Worm (Caenorhabditis elegans) whole organism, L2 larva: Measurements from ENCODE around the gene F16B12.4.

ENCODE experiments used
- aly-2 ChIP-seq: fragments of 150-350 bp; optimal IDR thresholded peaks from 2 replicates; lab custom pipeline; 2014; ENCODE audit warnings: missing biosample characterization, missing genetic modification characterization
- fos-1 ChIP-seq: fragments of 150-350 bp; optimal IDR thresholded peaks from 2 replicates; lab custom pipeline; 2014; ENCODE audit warnings: missing biosample characterization, missing genetic modification characterization
- nhr-11 ChIP-seq: fragments of 150-350 bp; optimal IDR thresholded peaks from 2 replicates; lab custom pipeline; 2014; ENCODE audit warnings: missing biosample characterization, missing genetic modification characterization
- nhr-12 ChIP-seq: fragments of 150-350 bp; optimal IDR thresholded peaks from 2 replicates; lab custom pipeline; 2014; ENCODE audit warnings: missing biosample characterization, missing genetic modification characterization
- skn-1 ChIP-seq: sonication (generic microtip); optimal IDR thresholded peaks from 2 replicates; lab custom pipeline; 2017; ENCODE audit warnings: missing biosample characterization, missing genetic modification characterization
- sma-9 ChIP-seq, 2 experiments: fragments of 150-350 bp in 1 of 2; sonication (generic microtip) in 1 of 2; optimal IDR thresholded peaks; 2 replicates each; lab custom pipeline; 2014 to 2016; ENCODE audit warnings: missing genetic modification characterization in 2 of 2, mild to moderate bottlenecking in 1 of 2, missing biosample characterization in 1 of 2, missing compliant biosample characterization in 1 of 2, missing genetic modification reagents in 1 of 2, moderate library complexity in 1 of 2
- unc-39 ChIP-seq: fragments of 150-350 bp; optimal IDR thresholded peaks from 2 replicates; lab custom pipeline; 2014; ENCODE audit warnings: missing biosample characterization, missing genetic modification characterization
- ztf-11 ChIP-seq: sonication (generic microtip); optimal IDR thresholded peaks from 2 replicates; lab custom pipeline; 2017; ENCODE audit warnings: missing biosample characterization, missing genetic modification characterization
- ztf-4 ChIP-seq: fragments of 150-350 bp; optimal IDR thresholded peaks from 2 replicates; lab custom pipeline; 2014; ENCODE audit warnings: missing biosample characterization, missing genetic modification characterization

ce11 chrX:14062771-14063170, 35.7 kb downstream of the F16B12.4 start:
- TF ChIP-seq ztf-4 = no peak
- no peak for TF ChIP-seq ztf-11 (tag; lab: Kevin White, UChicago)
- TF ChIP-seq unc-39 (tag; lab: Kevin White, UChicago) = no peak
- TF ChIP-seq fos-1 (tag; lab: Kevin White, UChicago) = no peak
- TF ChIP-seq nhr-12 (tag; lab: Kevin White, UChicago) = no peak
- TF ChIP-seq skn-1 = no peak
- no peak for TF ChIP-seq sma-9 (GFP tag; optimal IDR thresholded peaks at IDR 0.05; lab: Kevin White, UChicago)
- no peak for TF ChIP-seq sma-9 (tag; optimal IDR thresholded peaks at IDR 0.05; lab: Kevin White, UChicago)
- TF ChIP-seq nhr-11 (tag; lab: Kevin White, UChicago) = no peak
- no peak for TF ChIP-seq aly-2 (tag; lab: Kevin White, UChicago)
